Fruit fly (Drosophila melanogaster) whole organism, embryonic: ENCODE data around the gene CstF50.

Source experiments
- ATbp ChIP-seq: fragments of 200-800 bp; sonication (Bioruptor generic); optimal IDR thresholded peaks from 2 replicates; lab custom pipeline; 2017; ENCODE audit warnings: missing biosample characterization, mild to moderate bottlenecking, missing genetic modification characterization, missing genetic modification reagents
- Abd-B ChIP-seq: fragments of 200-800 bp; sonication (Bioruptor generic); optimal IDR thresholded peaks from 2 replicates; lab custom pipeline; 2018; ENCODE audit warnings: missing biosample characterization, mild to moderate bottlenecking, missing genetic modification characterization, moderate library complexity
- Ada2b ChIP-seq: fragments of 200-800 bp; sonication (Bioruptor generic); IDR thresholded peaks from 2 replicates; pipeline ENCODE4 v1.3.6; 2022; ENCODE audit warnings: missing biosample characterization, missing genetic modification characterization
- CG10209 ChIP-seq: fragments of 200-800 bp; sonication (Bioruptor generic); optimal IDR thresholded peaks from 3 replicates; lab custom pipeline; 2017; ENCODE audit warnings: missing biosample characterization, mild to moderate bottlenecking, missing genetic modification characterization, missing genetic modification reagents
- CG10274 ChIP-seq: fragments of 200-800 bp; sonication (Bioruptor generic); optimal IDR thresholded peaks from 3 replicates; lab custom pipeline; 2017; ENCODE audit warnings: missing biosample characterization, mild to moderate bottlenecking, missing genetic modification characterization
- CG1233 ChIP-seq: fragments of 200-800 bp; sonication (Bioruptor generic); optimal IDR thresholded peaks from 4 replicates; lab custom pipeline; 2018; ENCODE audit warnings: missing biosample characterization, mild to moderate bottlenecking, missing genetic modification characterization
- CG12769 ChIP-seq: fragments of 200-800 bp; sonication (Bioruptor generic); optimal IDR thresholded peaks from 2 replicates; lab custom pipeline; 2019; ENCODE audit warnings: missing biosample characterization, mild to moderate bottlenecking, missing genetic modification characterization, moderate library complexity
- CG17568 ChIP-seq: fragments of 200-800 bp; sonication (Bioruptor generic); optimal IDR thresholded peaks from 2 replicates; lab custom pipeline; 2018; ENCODE audit warnings: missing biosample characterization, mild to moderate bottlenecking, missing genetic modification characterization, moderate library complexity
- CG2678 ChIP-seq: fragments of 200-800 bp; sonication (Bioruptor generic); optimal IDR thresholded peaks from 3 replicates; lab custom pipeline; 2019; ENCODE audit warnings: missing biosample characterization, mild to moderate bottlenecking, missing genetic modification characterization, moderate library complexity
- CG2875 ChIP-seq: fragments of 200-800 bp; sonication (Bioruptor generic); optimal IDR thresholded peaks from 2 replicates; lab custom pipeline; 2017; ENCODE audit warnings: missing biosample characterization, mild to moderate bottlenecking, missing genetic modification characterization, missing genetic modification reagents
- CG30403 ChIP-seq: fragments of 200-800 bp; sonication (Bioruptor generic); optimal IDR thresholded peaks from 3 replicates; lab custom pipeline; 2016; ENCODE audit warnings: missing biosample characterization, missing genetic modification characterization
- CG31388 ChIP-seq: fragments of 200-800 bp; sonication (Bioruptor generic); optimal IDR thresholded peaks from 2 replicates; lab custom pipeline; 2016; ENCODE audit warnings: missing biosample characterization, missing genetic modification characterization
- CG7928 ChIP-seq: fragments of 200-800 bp; sonication (Bioruptor generic); optimal IDR thresholded peaks from 2 replicates; lab custom pipeline; 2017; ENCODE audit warnings: missing biosample characterization, mild to moderate bottlenecking, missing genetic modification characterization
- CG7963 ChIP-seq: fragments of 200-800 bp; sonication (Bioruptor generic); IDR thresholded peaks from 3 replicates; pipeline ENCODE4 v1.3.6; 2022; ENCODE audit warnings: missing biosample characterization, missing genetic modification characterization; ENCODE audit not compliant: partially characterized antibody
- CG9609 ChIP-seq: fragments of 200-800 bp; sonication (Bioruptor generic); optimal IDR thresholded peaks from 3 replicates; lab custom pipeline; 2016; ENCODE audit warnings: missing biosample characterization, missing genetic modification characterization
- Camta ChIP-seq: fragments of 200-800 bp; sonication (Bioruptor generic); optimal IDR thresholded peaks from 2 replicates; lab custom pipeline; 2016; ENCODE audit warnings: missing biosample characterization, missing genetic modification characterization
- CoRest ChIP-seq: fragments of 200-800 bp; sonication (Bioruptor generic); optimal IDR thresholded peaks from 3 replicates; lab custom pipeline; 2018; ENCODE audit warnings: missing biosample characterization, mild to moderate bottlenecking, missing genetic modification characterization, moderate library complexity
- Hand ChIP-seq: fragments of 200-800 bp; sonication (Bioruptor generic); optimal IDR thresholded peaks from 2 replicates; lab custom pipeline; 2017; ENCODE audit warnings: mild to moderate bottlenecking, missing biosample characterization, missing genetic modification reagents, missing genetic modification characterization
- Hmx ChIP-seq: fragments of 200-800 bp; sonication (Bioruptor generic); optimal IDR thresholded peaks from 2 replicates; lab custom pipeline; 2016; ENCODE audit warnings: missing biosample characterization, missing genetic modification characterization
- Kr ChIP-seq: fragments of 200-800 bp; sonication (Bioruptor generic); optimal IDR thresholded peaks from 2 replicates; lab custom pipeline; 2017; ENCODE audit warnings: missing biosample characterization, mild to moderate bottlenecking, missing genetic modification characterization
- MTF-1 ChIP-seq: fragments of 200-800 bp; sonication (Bioruptor generic); optimal IDR thresholded peaks from 2 replicates; lab custom pipeline; 2018; ENCODE audit warnings: missing biosample characterization, mild to moderate bottlenecking, missing genetic modification characterization, borderline replicate concordance
- Ptx1 ChIP-seq: fragments of 200-800 bp; sonication (Bioruptor generic); IDR thresholded peaks from 2 replicates; pipeline ENCODE4 v1.3.6; 2022; ENCODE audit warnings: missing biosample characterization, missing genetic modification characterization
- Sin3A ChIP-seq: fragments of >200 bp; optimal IDR thresholded peaks from 2 replicates; lab custom pipeline; 2018
- Sox100B ChIP-seq: fragments of 200-800 bp; sonication (Bioruptor generic); optimal IDR thresholded peaks from 3 replicates; lab custom pipeline; 2018; ENCODE audit warnings: missing biosample characterization, mild to moderate bottlenecking, missing genetic modification characterization
- Sox102F ChIP-seq: fragments of 200-800 bp; sonication (Bioruptor generic); optimal IDR thresholded peaks from 2 replicates; lab custom pipeline; 2018; ENCODE audit warnings: missing biosample characterization, mild to moderate bottlenecking, missing genetic modification characterization, moderate library complexity
- Sry-β ChIP-seq: fragments of 200-800 bp; sonication (Bioruptor generic); optimal IDR thresholded peaks from 2 replicates; lab custom pipeline; 2018; ENCODE audit warnings: missing biosample characterization, mild to moderate bottlenecking, missing genetic modification characterization, moderate library complexity
- TFAM ChIP-seq: fragments of 200-800 bp; sonication (Bioruptor generic); optimal IDR thresholded peaks from 2 replicates; lab custom pipeline; 2017; ENCODE audit warnings: missing biosample characterization, missing genetic modification characterization, inconsistent platforms
- ab ChIP-seq: fragments of 200-800 bp; sonication (Bioruptor generic); optimal IDR thresholded peaks from 2 replicates; lab custom pipeline; 2016; ENCODE audit warnings: missing biosample characterization, missing genetic modification characterization
- ac ChIP-seq: fragments of 200-800 bp; sonication (Bioruptor generic); optimal IDR thresholded peaks from 3 replicates; lab custom pipeline; 2017; ENCODE audit warnings: missing biosample characterization, mild to moderate bottlenecking, missing genetic modification characterization
- ap ChIP-seq: fragments of 200-800 bp; sonication (Bioruptor generic); IDR thresholded peaks from 2 replicates; pipeline ENCODE4 v1.3.6; 2022; ENCODE audit warnings: missing biosample characterization, missing genetic modification characterization
- crp ChIP-seq, 2 experiments: fragments of 200-800 bp; sonication (Bioruptor generic); optimal IDR thresholded peaks; 2 replicates in 1 of 2; 3 replicates in 1 of 2; lab custom pipeline; 2017; ENCODE audit warnings: missing biosample characterization in 2 of 2, missing genetic modification characterization in 2 of 2, mild to moderate bottlenecking in 1 of 2, moderate library complexity in 1 of 2
- dmrt99B ChIP-seq: fragments of 200-800 bp; sonication (Bioruptor generic); optimal IDR thresholded peaks from 2 replicates; lab custom pipeline; 2018; ENCODE audit warnings: missing biosample characterization, mild to moderate bottlenecking, missing genetic modification characterization, moderate library complexity
- ewg ChIP-seq: fragments of 200-800 bp; sonication (Bioruptor generic); optimal IDR thresholded peaks from 3 replicates; lab custom pipeline; 2017; ENCODE audit warnings: mild to moderate bottlenecking, missing biosample characterization, missing genetic modification reagents, missing genetic modification characterization
- eyg ChIP-seq: fragments of 200-800 bp; sonication (Bioruptor generic); optimal IDR thresholded peaks from 3 replicates; lab custom pipeline; 2016; ENCODE audit warnings: missing biosample characterization, missing genetic modification characterization
- fd3F ChIP-seq: fragments of 200-800 bp; sonication (Bioruptor generic); optimal IDR thresholded peaks from 2 replicates; lab custom pipeline; 2018; ENCODE audit warnings: missing biosample characterization, mild to moderate bottlenecking, missing genetic modification characterization, moderate library complexity
- gem ChIP-seq: fragments of 200-800 bp; sonication (Bioruptor generic); optimal IDR thresholded peaks from 2 replicates; lab custom pipeline; 2019; ENCODE audit warnings: missing biosample characterization, mild to moderate bottlenecking, missing genetic modification characterization, moderate library complexity
- gsb ChIP-seq: fragments of 200-800 bp; sonication (Bioruptor generic); IDR thresholded peaks from 2 replicates; pipeline ENCODE4 v1.3.6; 2022; ENCODE audit warnings: missing biosample characterization, missing genetic modification characterization
- hbn ChIP-seq: fragments of 200-800 bp; sonication (Bioruptor generic); IDR thresholded peaks from 2 replicates; pipeline ENCODE4 v1.3.6; 2022; ENCODE audit warnings: missing biosample characterization, missing genetic modification characterization; ENCODE audit not compliant: partially characterized antibody
- jing ChIP-seq: fragments of 200-800 bp; sonication (Bioruptor generic); optimal IDR thresholded peaks from 2 replicates; lab custom pipeline; 2018; ENCODE audit warnings: missing biosample characterization, mild to moderate bottlenecking, missing genetic modification characterization
- lab ChIP-seq: fragments of 200-800 bp; sonication (Bioruptor generic); optimal IDR thresholded peaks from 3 replicates; lab custom pipeline; 2017; ENCODE audit warnings: missing biosample characterization, missing genetic modification characterization, mild to moderate bottlenecking, moderate library complexity, missing genetic modification reagents
- nerfin-2 ChIP-seq: fragments of 200-800 bp; sonication (Bioruptor generic); IDR thresholded peaks from 2 replicates; pipeline ENCODE4 v1.3.6; 2022; ENCODE audit warnings: missing biosample characterization, missing genetic modification characterization; ENCODE audit not compliant: partially characterized antibody
- nmo ChIP-seq: fragments of 200-800 bp; sonication (Bioruptor generic); optimal IDR thresholded peaks from 2 replicates; lab custom pipeline; 2018; ENCODE audit warnings: missing biosample characterization, mild to moderate bottlenecking, missing genetic modification characterization, moderate library complexity
- pan ChIP-seq, 4 experiments: fragments of >200 bp in 3 of 4; fragments of 200-800 bp in 1 of 4; sonication (Bioruptor generic) in 1 of 4; optimal IDR thresholded peaks in 3 of 4; IDR thresholded peaks in 1 of 4; 2 replicates each; pipeline versions ENCODE4 v1.3.6 to Lab custom; 2017 to 2022; ENCODE audit warnings: missing biosample characterization in 2 of 4, missing genetic modification characterization in 2 of 4, mixed read lengths in 1 of 4
- row ChIP-seq: fragments of 200-800 bp; sonication (Bioruptor generic); IDR thresholded peaks from 3 replicates; pipeline ENCODE4 v1.3.6; 2022; ENCODE audit warnings: missing biosample characterization, missing genetic modification characterization
- salm ChIP-seq: fragments of 200-800 bp; sonication (Bioruptor generic); optimal IDR thresholded peaks from 2 replicates; lab custom pipeline; 2018; ENCODE audit warnings: missing biosample characterization, mild to moderate bottlenecking, missing genetic modification characterization
- stc ChIP-seq: fragments of 200-800 bp; sonication (Bioruptor generic); IDR thresholded peaks from 2 replicates; pipeline ENCODE4 v1.3.6; 2022; ENCODE audit warnings: missing biosample characterization, missing genetic modification characterization
- sug ChIP-seq: fragments of 200-800 bp; optimal IDR thresholded peaks from 2 replicates; lab custom pipeline; 2019; ENCODE audit warnings: missing biosample characterization, mild to moderate bottlenecking, missing genetic modification characterization, moderate library complexity
- tio ChIP-seq: fragments of 200-800 bp; sonication (Bioruptor generic); optimal IDR thresholded peaks from 2 replicates; lab custom pipeline; 2017; ENCODE audit warnings: missing biosample characterization, missing genetic modification characterization, inconsistent platforms
- unpg ChIP-seq: fragments of 200-800 bp; sonication (Bioruptor generic); optimal IDR thresholded peaks from 3 replicates; lab custom pipeline; 2018; ENCODE audit warnings: missing biosample characterization, mild to moderate bottlenecking, missing genetic modification characterization, moderate library complexity

The CstF50 gene

dm6 chr3R:31718168-31718565, 18.6 kb downstream of the CstF50 start (continued):
- TF ChIP-seq ac (GFP tag; lab: Kevin White, UChicago) (no peak), Kr (GFP tag; lab: Kevin White, UChicago) (no peak), tio (GFP tag; lab: Kevin White, UChicago) (no peak), CG7963 (GFP tag; lab: Robert Waterston, UW) (no peak), Hand (no peak), CG1233 (no peak), CG2678 (tag; lab: Kevin White, UChicago) (peak; percentile 22), salm (no peak), row (GFP tag; lab: Robert Waterston, UW) (peak; percentile 43; the same call in 1 of the 3 replicates), Sry-β (no peak), sug (tag; lab: Kevin White, UChicago) (no peak), CG9609 (GFP tag; lab: Kevin White, UChicago) (no peak), nerfin-2 (GFP tag; lab: Robert Waterston, UW) (no peak), pan (optimal IDR thresholded peaks at IDR 0.05; lab: Kevin White, UChicago) (no peak), pan (GFP tag; optimal IDR thresholded peaks at IDR 0.05 in 1 of 2, IDR thresholded peaks at IDR 0.05 in 1 of 2) (no peak), CG17568 (GFP tag; lab: Kevin White, UChicago) (no peak), CG10209 (no peak), ewg (peak; percentile 2), TFAM (no peak), unpg (GFP tag; lab: Kevin White, UChicago) (no peak), gem (peak; percentile 38), Sox102F (GFP tag; lab: Kevin White, UChicago) (peak; percentile 26), dmrt99B (tag; lab: Kevin White, UChicago) (peak; percentile 15), Sin3A (lab: Kevin White, UChicago) (no peak), Ada2b (GFP tag; lab: Robert Waterston, UW) (no peak), Abd-B (no peak), CG10274 (no peak), CG31388 (GFP tag; lab: Kevin White, UChicago) (no peak), lab (GFP tag; lab: Kevin White, UChicago) (no peak), ATbp (GFP tag; lab: Kevin White, UChicago) (peak; percentile 40), MTF-1 (GFP tag; lab: Kevin White, UChicago) (no peak), gsb (no peak), CoRest (tag; lab: Kevin White, UChicago) (peak; percentile 10), CG30403 (GFP tag; lab: Kevin White, UChicago) (peak; percentile 18), CG2875 (no peak), nmo (GFP tag; lab: Kevin White, UChicago) (peak; percentile 0), crp (GFP tag; optimal IDR thresholded peaks at IDR 0.05; lab: Kevin White, UChicago) (no peak), Camta (GFP tag; lab: Kevin White, UChicago) (no peak), CG7928 (GFP tag; lab: Kevin White, UChicago) (no peak), Hmx (GFP tag; lab: Kevin White, UChicago) (no peak), stc (GFP tag; lab: Robert Waterston, UW) (no peak), hbn (GFP tag; lab: Robert Waterston, UW) (no peak), eyg (GFP tag; lab: Kevin White, UChicago) (no peak), Ptx1 (peak; percentile 11; the same call in 1 of the 2 replicates), ab (GFP tag; lab: Kevin White, UChicago) (no peak), Sox100B (GFP tag; lab: Kevin White, UChicago) (no peak), CG12769 (tag; lab: Kevin White, UChicago) (no peak), ap (GFP tag; lab: Robert Waterston, UW) (0 out of 2 replicates have a peak, but pooled peaks have one; percentile 12), jing (no peak), fd3F (GFP tag; lab: Kevin White, UChicago) (no peak)
